Worm (Caenorhabditis elegans) whole organism, L4 larva: ENCODE data around the gene lys-8.

Experiments
- D1046.2 ChIP-seq: fragments of 200-800 bp; sonication (Bioruptor generic); IDR thresholded peaks from 2 replicates; pipeline ENCODE4 v1.3.6; 2022; ENCODE audit warnings: missing genetic modification characterization, missing compliant biosample characterization
- F26F4.8 ChIP-seq: fragments of 200-800 bp; sonication (Bioruptor generic); conservative IDR thresholded peaks from 2 replicates; pipeline ENCODE4 v1.3.6; 2022; ENCODE audit warnings: missing genetic modification characterization, missing compliant biosample characterization
- T20F7.1 ChIP-seq: fragments of 200-800 bp; sonication (Bioruptor generic); optimal IDR thresholded peaks from 2 replicates; lab custom pipeline; 2018; ENCODE audit warnings: mild to moderate bottlenecking, missing genetic modification characterization, missing compliant biosample characterization
- T26A8.4 ChIP-seq: fragments of 200-800 bp; sonication (Bioruptor generic); IDR thresholded peaks from 2 replicates; pipeline ENCODE4 v1.3.6; 2022; ENCODE audit warnings: missing genetic modification characterization, missing compliant biosample characterization
- Y5F2A.4 ChIP-seq: fragments of 200-800 bp; sonication (Bioruptor generic); optimal IDR thresholded peaks from 2 replicates; lab custom pipeline; 2018; ENCODE audit warnings: mild to moderate bottlenecking, missing genetic modification characterization, missing compliant biosample characterization
- aha-1 ChIP-seq: fragments of 150-350 bp; peaks from one replicate; lab custom pipeline; 2014; ENCODE audit warnings: missing biosample characterization, missing genetic modification characterization
- ceh-32 ChIP-seq: sonication (generic microtip); optimal IDR thresholded peaks from 2 replicates; lab custom pipeline; 2016; ENCODE audit warnings: mild to moderate bottlenecking, missing genetic modification characterization, missing compliant biosample characterization; ENCODE audit not compliant: poor library complexity
- ceh-82 ChIP-seq: sonication (generic microtip); optimal IDR thresholded peaks from 2 replicates; lab custom pipeline; 2017; ENCODE audit warnings: missing biosample characterization, missing genetic modification characterization
- daf-16 ChIP-seq, 3 experiments: sonication (generic microtip); optimal IDR thresholded peaks; 2 replicates each; lab custom pipeline; 2016 to 2017; ENCODE audit warnings: missing genetic modification characterization in 3 of 3, missing genetic modification reagents in 3 of 3, mild to moderate bottlenecking in 2 of 3, missing compliant biosample characterization in 2 of 3, missing biosample characterization in 1 of 3, moderate library complexity in 1 of 3
- daf-8 ChIP-seq: fragments of 200-800 bp; sonication (Bioruptor generic); IDR thresholded peaks from 2 replicates; pipeline ENCODE4 v1.3.6; 2022; ENCODE audit warnings: missing genetic modification characterization, missing compliant biosample characterization
- dmd-6 ChIP-seq: fragments of 200-800 bp; sonication (Bioruptor generic); IDR thresholded peaks from 2 replicates; pipeline ENCODE4 v1.3.6; 2022; ENCODE audit warnings: missing genetic modification reagents, missing genetic modification characterization, missing compliant biosample characterization
- dmd-8 ChIP-seq: fragments of 200-800 bp; sonication (Bioruptor generic); IDR thresholded peaks from 2 replicates; pipeline ENCODE4 v1.3.6; 2022; ENCODE audit warnings: missing genetic modification characterization, missing compliant biosample characterization
- dmd-9 ChIP-seq: fragments of 200-800 bp; sonication (Bioruptor generic); IDR thresholded peaks from 2 replicates; pipeline ENCODE4 v1.3.6; 2022; ENCODE audit warnings: missing genetic modification reagents, missing genetic modification characterization, missing compliant biosample characterization
- fkh-10 ChIP-seq: fragments of 150-350 bp; optimal IDR thresholded peaks from 2 replicates; lab custom pipeline; 2014; ENCODE audit warnings: missing biosample characterization, missing genetic modification reagents, missing genetic modification characterization
- hif-1 ChIP-seq, 2 experiments: sonication (generic microtip); optimal IDR thresholded peaks; 2 replicates each; lab custom pipeline; 2016 to 2017; ENCODE audit warnings: missing compliant biosample characterization in 2 of 2, missing genetic modification characterization in 2 of 2, missing genetic modification reagents in 2 of 2, missing genotype in 2 of 2, mild to moderate bottlenecking in 1 of 2
- lim-7 ChIP-seq: fragments of 200-800 bp; sonication (Bioruptor generic); IDR thresholded peaks from 2 replicates; pipeline ENCODE4 v1.3.6; 2022; ENCODE audit warnings: missing genetic modification characterization, missing compliant biosample characterization
- lin-1 ChIP-seq: fragments of 200-800 bp; sonication (Bioruptor generic); IDR thresholded peaks from 2 replicates; pipeline ENCODE4 v1.3.6; 2022; ENCODE audit warnings: missing genetic modification reagents, missing genetic modification characterization, missing compliant biosample characterization
- lin-29 ChIP-seq: fragments of 200-800 bp; sonication (Bioruptor generic); IDR thresholded peaks from 2 replicates; pipeline ENCODE4 v1.3.6; 2022; ENCODE audit warnings: missing genetic modification reagents, missing genetic modification characterization, missing compliant biosample characterization
- lir-3 ChIP-seq: sonication (generic microtip); optimal IDR thresholded peaks from 2 replicates; lab custom pipeline; 2016; ENCODE audit warnings: mild to moderate bottlenecking, missing genetic modification characterization, missing compliant biosample characterization
- mes-2 ChIP-seq: sonication (generic microtip); optimal IDR thresholded peaks from 2 replicates; lab custom pipeline; 2016; ENCODE audit warnings: missing genotype, mild to moderate bottlenecking, missing genetic modification characterization, missing compliant biosample characterization; ENCODE audit not compliant: poor library complexity, severe bottlenecking
- mxl-3 ChIP-seq: fragments of 200-800 bp; sonication (Bioruptor generic); optimal IDR thresholded peaks from 2 replicates; lab custom pipeline; 2018; ENCODE audit warnings: mild to moderate bottlenecking, missing genetic modification characterization, missing compliant biosample characterization
- nhr-42 ChIP-seq: fragments of 200-800 bp; sonication (Bioruptor generic); IDR thresholded peaks from 2 replicates; pipeline ENCODE4 v1.3.6; 2022; ENCODE audit warnings: missing genetic modification characterization, missing compliant biosample characterization
- nhr-76 ChIP-seq: fragments of 150-350 bp; optimal IDR thresholded peaks from 2 replicates; lab custom pipeline; 2014; ENCODE audit warnings: missing biosample characterization, missing genetic modification characterization
- pha-4 ChIP-seq, 2 experiments: fragments of 150-350 bp in 1 of 2; fragments of 200-800 bp in 1 of 2; sonication (Bioruptor generic) in 1 of 2; IDR thresholded peaks in 1 of 2; optimal IDR thresholded peaks in 1 of 2; 2 replicates each; pipeline versions ENCODE4 v1.3.6 to Lab custom; 2014 to 2022; ENCODE audit warnings: missing genetic modification characterization in 2 of 2, missing genetic modification reagents in 2 of 2, missing biosample characterization in 1 of 2, missing compliant biosample characterization in 1 of 2
- php-3 ChIP-seq: fragments of 200-800 bp; sonication (Bioruptor generic); IDR thresholded peaks from 2 replicates; pipeline ENCODE4 v1.3.6; 2022; ENCODE audit warnings: missing genetic modification reagents, missing genetic modification characterization, missing compliant biosample characterization
- pqm-1 ChIP-seq: sonication (generic microtip); optimal IDR thresholded peaks from 2 replicates; lab custom pipeline; 2017; ENCODE audit warnings: missing biosample characterization, missing genetic modification characterization
- sdz-12 ChIP-seq: fragments of 200-800 bp; sonication (Bioruptor generic); optimal IDR thresholded peaks from 2 replicates; lab custom pipeline; 2018; ENCODE audit warnings: mild to moderate bottlenecking, missing genetic modification characterization, missing compliant biosample characterization
- set-16 ChIP-seq: fragments of 200-800 bp; sonication (Bioruptor generic); IDR thresholded peaks from 2 replicates; pipeline ENCODE4 v1.3.6; 2022; ENCODE audit warnings: missing genetic modification reagents, missing genetic modification characterization, missing compliant biosample characterization
- skn-1 ChIP-seq: fragments of 150-350 bp; optimal IDR thresholded peaks from 2 replicates; lab custom pipeline; 2014; ENCODE audit warnings: missing biosample characterization, missing genetic modification characterization
- spr-1 ChIP-seq: sonication (generic microtip); optimal IDR thresholded peaks from 2 replicates; lab custom pipeline; 2016; ENCODE audit warnings: mild to moderate bottlenecking, missing genetic modification characterization, missing compliant biosample characterization
- spr-3 ChIP-seq: fragments of 200-800 bp; sonication (Bioruptor generic); optimal IDR thresholded peaks from 2 replicates; lab custom pipeline; 2018; ENCODE audit warnings: mild to moderate bottlenecking, missing genetic modification characterization, missing compliant biosample characterization
- tag-97 ChIP-seq: fragments of 200-800 bp; sonication (Bioruptor generic); IDR thresholded peaks from 2 replicates; pipeline ENCODE4 v1.3.6; 2022; ENCODE audit warnings: missing genetic modification characterization, missing compliant biosample characterization
- unc-62 ChIP-seq, 3 experiments: fragments of 150-350 bp in 1 of 3; sonication (generic microtip); optimal IDR thresholded peaks in 2 of 3; peaks in 1 of 3; 1 replicate in 1 of 3; 2 replicates in 2 of 3; lab custom pipeline; 2014 to 2017; ENCODE audit warnings: missing biosample characterization in 3 of 3, missing genetic modification characterization in 3 of 3, missing genetic modification reagents in 3 of 3, missing genotype in 1 of 3
- zfp-2 ChIP-seq: sonication (generic microtip); optimal IDR thresholded peaks from 2 replicates; lab custom pipeline; 2016; ENCODE audit warnings: mild to moderate bottlenecking, missing genetic modification characterization, missing compliant biosample characterization
- zfp-3 ChIP-seq: fragments of 200-800 bp; sonication (Bioruptor generic); conservative IDR thresholded peaks from 2 replicates; pipeline ENCODE4 v1.3.6; 2022; ENCODE audit warnings: missing genetic modification reagents, missing genetic modification characterization, missing compliant biosample characterization

lys-8 gene

DNA sequence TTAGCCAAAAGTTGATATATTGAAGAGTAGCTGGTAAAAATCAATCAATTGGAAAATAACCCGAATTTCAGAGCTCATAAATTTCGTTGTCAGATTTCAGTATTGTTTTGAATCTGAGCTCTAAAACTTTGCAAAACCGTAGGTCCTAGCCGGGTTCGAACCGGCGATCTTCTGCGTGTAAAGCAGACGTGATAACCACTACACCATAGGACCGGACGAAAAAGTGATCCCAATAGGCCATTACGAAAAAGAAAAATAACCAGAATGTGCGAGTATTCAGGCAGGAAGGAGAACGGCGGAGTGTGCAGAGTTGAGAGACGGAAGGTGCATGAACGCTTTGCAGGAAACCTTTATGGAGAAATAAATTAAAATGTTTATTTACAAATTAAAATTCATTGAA lies 8.9 kb upstream of the lys-8 start (continued):
- no peak for TF ChIP-seq set-16 (GFP tag; lab: Robert Waterston, UW)
- TF ChIP-seq lin-1 (GFP tag; lab: Robert Waterston, UW): no peak
- TF ChIP-seq F26F4.8 (GFP tag; lab: Robert Waterston, UW): no peak
- TF ChIP-seq spr-3 (GFP tag; lab: Kevin White, UChicago): peak; percentile 40
- peak in 1 of 2 experiments; percentile 81 for TF ChIP-seq unc-62 (GFP tag; optimal IDR thresholded peaks at IDR 0.05 in 1 of 2; lab: Kevin White, UChicago)
- TF ChIP-seq unc-62 (tag; optimal IDR thresholded peaks at IDR 0.05; lab: Kevin White, UChicago): no peak
- TF ChIP-seq skn-1 (tag; lab: Kevin White, UChicago): no peak
- peak; percentile 71 for TF ChIP-seq mes-2 (tag; lab: Kevin White, UChicago)
- no peak for TF ChIP-seq zfp-2 (tag; lab: Kevin White, UChicago)
- no peak for TF ChIP-seq lir-3 (tag; lab: Kevin White, UChicago)
- TF ChIP-seq ceh-82: no peak
- TF ChIP-seq nhr-76 (tag; lab: Kevin White, UChicago): no peak
- no peak for TF ChIP-seq pqm-1 (tag; lab: Kevin White, UChicago)
- TF ChIP-seq php-3: peak; percentile 57; the same call in 1 of the 2 replicates
- 0 out of 2 replicates have a peak, but pooled peaks have one; percentile 71 for TF ChIP-seq dmd-8 (GFP tag; lab: Robert Waterston, UW)
- no peak for TF ChIP-seq sdz-12 (GFP tag; lab: Kevin White, UChicago)
- TF ChIP-seq T26A8.4: peak; percentile 50; the same call in 1 of the 2 replicates
- no peak for TF ChIP-seq fkh-10
- TF ChIP-seq, all 104 proteins: peak for 44

DNA sequence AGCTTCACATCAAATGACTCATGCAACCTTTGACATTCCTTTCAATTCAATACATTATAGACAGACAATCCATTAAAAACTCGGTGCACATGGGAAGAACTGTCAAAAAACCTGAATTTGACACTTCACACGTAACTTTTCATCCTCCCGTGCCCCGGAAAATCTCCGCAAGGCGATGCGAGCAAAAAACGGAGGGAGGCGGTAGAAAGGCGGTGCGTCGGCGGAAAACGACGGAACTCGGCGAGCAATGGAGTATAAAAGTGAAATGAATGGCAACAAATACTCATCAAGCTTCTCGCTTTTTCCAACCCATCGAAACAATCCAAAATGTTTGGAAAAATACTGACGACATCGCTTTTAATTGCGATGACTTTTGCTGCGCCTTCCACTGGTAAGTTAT lies 7.9 kb upstream of the lys-8 start, which contains the start of gene T25E4.1:
Gene T25E4.1, plus strand, starts transcription at position 301 of the 400 bp plus-strand sequence.
- no peak for TF ChIP-seq F26F4.8 (GFP tag; lab: Robert Waterston, UW)
- no peak for TF ChIP-seq nhr-42 (GFP tag; lab: Robert Waterston, UW)
- no peak for TF ChIP-seq zfp-3
- no peak for TF ChIP-seq D1046.2 (GFP tag; lab: Robert Waterston, UW)
- TF ChIP-seq mxl-3 (GFP tag; lab: Kevin White, UChicago): no peak
- TF ChIP-seq tag-97 (GFP tag; lab: Robert Waterston, UW): no peak
- TF ChIP-seq Y5F2A.4: no peak
- no peak for TF ChIP-seq spr-1
- TF ChIP-seq lin-29 (GFP tag; lab: Robert Waterston, UW): no peak
- no peak for TF ChIP-seq hif-1 (tag; optimal IDR thresholded peaks at IDR 0.05; lab: Kevin White, UChicago)
- TF ChIP-seq spr-3 (GFP tag; lab: Kevin White, UChicago): no peak
- TF ChIP-seq aha-1: no peak
- no peak for TF ChIP-seq daf-16 (GFP tag; optimal IDR thresholded peaks at IDR 0.05; lab: Kevin White, UChicago)
- no peak for TF ChIP-seq daf-16 (tag; optimal IDR thresholded peaks at IDR 0.05; lab: Kevin White, UChicago)
- TF ChIP-seq T20F7.1: no peak
- no peak for TF ChIP-seq ceh-32 (tag; lab: Kevin White, UChicago)
- no peak for TF ChIP-seq daf-8 (GFP tag; lab: Robert Waterston, UW)

DNA sequence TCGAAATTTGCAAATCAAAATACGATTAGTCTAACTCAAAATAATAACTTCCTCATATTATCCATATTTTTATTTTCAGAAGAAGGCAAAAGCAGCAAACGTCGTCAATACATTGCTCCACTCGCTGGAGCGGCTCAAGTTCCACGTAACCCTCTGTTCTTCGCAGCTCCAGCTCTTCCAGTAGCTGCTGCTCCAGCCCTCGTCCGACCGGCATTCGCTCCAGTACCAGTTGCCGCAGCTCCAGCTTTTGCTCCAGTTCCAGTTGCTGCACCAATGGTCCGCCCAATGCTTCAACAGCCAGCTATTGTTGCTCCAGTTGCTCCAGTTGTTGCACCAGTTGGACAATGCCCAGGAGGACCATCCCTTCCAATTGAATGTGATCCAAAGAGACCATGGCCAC lies 7.3 kb upstream of the lys-8 start:
- TF ChIP-seq dmd-9 (no peak), set-16 (GFP tag; lab: Robert Waterston, UW) (peak; percentile 83), dmd-6 (GFP tag; lab: Robert Waterston, UW) (no peak), spr-3 (GFP tag; lab: Kevin White, UChicago) (no peak)

DNA sequence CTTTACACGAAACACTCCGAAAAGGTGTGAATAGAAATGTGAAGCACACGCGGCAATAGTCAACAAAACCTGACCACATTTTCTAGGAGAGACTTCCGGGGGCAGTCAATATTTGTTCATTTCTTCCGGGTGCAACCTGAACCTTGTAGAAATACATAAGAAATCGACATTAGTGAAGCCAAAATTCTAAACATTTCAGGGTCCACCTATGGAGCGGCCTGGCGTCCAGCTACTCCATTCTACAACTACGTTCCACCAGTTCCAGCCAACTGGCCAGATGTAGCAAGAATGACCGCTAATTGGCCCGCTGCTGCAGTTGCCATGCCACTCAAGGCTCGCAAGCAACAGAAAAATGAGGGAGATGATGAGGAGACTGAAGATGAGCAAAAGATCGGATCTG lies 6.7 kb upstream of the lys-8 start:
- TF ChIP-seq lim-7 (GFP tag; lab: Robert Waterston, UW): no peak
- no peak for TF ChIP-seq pha-4 (GFP tag; IDR thresholded peaks at IDR 0.05; lab: Robert Waterston, UW)
- TF ChIP-seq pha-4 (tag; optimal IDR thresholded peaks at IDR 0.05; lab: Kevin White, UChicago): no peak
- peak; percentile 76 for TF ChIP-seq aha-1
